Worm (Caenorhabditis elegans): ENCODE results near the gene ptr-20.
"Not testable (repeated sequence)": the region's sequence is repeated elsewhere in the genome, so short reads cannot be mapped to it uniquely, and the experiment has no call there.

Gene ptr-20

DNA sequence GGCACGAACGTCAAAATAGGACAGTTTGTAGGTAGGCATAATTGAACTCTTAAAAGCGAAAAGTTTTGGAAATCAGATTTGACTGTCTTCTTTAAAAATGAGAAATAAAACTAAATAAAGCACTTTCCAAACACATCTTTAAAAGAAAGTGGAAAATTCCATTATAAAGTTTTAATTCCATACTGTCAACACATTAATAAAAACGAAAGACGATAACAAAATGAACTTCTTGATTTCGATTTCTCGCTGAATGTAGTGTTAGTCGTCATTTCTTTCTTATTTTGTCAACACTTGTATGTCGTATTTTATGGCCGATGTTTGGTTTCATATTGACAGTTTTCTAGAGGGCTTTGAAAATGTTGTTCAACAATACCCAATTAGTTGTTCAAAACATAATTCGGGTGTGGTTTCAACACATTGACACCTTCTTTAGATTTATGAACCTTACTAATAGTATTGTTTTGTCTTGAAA, 11.9 kb downstream of the ptr-20 start, which contains the start of gene gst-29:
gst-29 (minus strand) TSS at position 51 of the 472 bp plus-strand sequence.
- TF ChIP-seq unc-62 (GFP tag; optimal IDR thresholded peaks at IDR 0.05), result no peak

DNA sequence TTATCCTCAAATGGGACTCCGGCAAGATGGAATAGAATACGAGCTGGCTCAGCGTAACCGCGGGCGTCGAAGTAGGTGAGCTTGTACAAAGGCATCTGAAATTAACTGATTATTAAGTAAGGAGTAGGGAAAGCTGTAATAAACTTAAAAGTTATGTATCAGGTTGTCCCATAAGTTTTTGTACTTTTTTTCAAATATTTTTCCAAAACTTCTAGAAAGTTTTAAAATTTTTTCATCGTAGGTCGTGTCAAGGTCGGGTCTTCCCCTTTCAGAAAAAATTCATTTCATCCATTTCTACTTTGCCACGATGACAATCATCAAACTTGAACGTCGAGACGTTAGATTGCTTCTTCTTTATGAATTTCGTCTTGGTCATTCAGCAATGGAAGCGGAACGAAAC, 13.8 kb downstream of the ptr-20 start, which contains the start of gene gst-39:
gst-39 (minus strand) TSS at position 101 of the 400 bp plus-strand sequence.
- TF ChIP-seq unc-62 (GFP tag; optimal IDR thresholded peaks at IDR 0.05), result not testable (repeated sequence)

DNA sequence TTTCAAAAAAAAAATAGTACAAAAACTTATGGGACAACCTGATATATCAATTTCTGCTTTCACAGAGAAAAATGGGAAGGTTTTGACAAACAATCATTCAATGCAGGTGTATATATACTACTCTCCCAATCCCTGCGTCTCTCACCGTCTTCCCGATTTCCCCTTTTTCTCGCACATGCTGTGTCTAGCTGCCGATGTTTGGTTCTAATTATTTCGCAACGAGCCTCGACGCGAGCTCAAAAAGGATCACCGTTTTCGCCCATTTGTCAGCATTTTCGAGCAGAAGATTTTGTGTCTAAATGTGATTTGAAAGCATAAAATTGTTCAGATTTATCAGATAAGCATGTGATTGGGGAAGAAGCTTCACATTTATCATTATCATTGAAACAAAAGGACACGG, 15.2 kb downstream of the ptr-20 start:
- no peak for TF ChIP-seq unc-62 (GFP tag; optimal IDR thresholded peaks at IDR 0.05)

DNA sequence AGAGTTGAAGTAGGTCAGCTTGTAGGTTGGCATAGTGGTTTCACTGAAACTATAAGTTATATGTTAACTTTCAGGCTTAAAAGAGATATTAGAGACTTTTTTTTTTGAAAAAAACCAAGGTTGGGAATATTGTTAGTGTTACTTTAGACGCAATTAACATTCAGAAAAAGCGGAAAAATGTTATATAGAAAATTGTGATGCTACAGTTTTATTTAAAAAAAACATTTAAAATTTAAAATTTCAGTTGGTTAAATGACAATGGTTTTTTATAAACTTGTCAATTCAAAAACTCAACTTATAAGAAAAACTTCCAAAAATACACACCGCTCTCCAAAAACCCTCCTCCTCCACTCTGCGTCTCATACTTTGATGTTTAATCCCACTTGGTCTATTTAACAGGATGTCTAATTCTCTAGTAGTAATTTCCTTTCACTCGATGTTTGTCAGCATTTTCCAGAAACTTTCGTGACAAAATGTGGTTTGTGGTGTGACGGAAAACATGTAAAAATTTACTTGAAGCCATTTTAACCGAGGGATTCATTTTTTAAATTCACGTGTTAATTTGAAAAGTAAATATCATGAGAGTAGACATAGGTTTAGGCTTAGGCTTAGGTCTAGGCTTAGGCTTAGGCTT, 17.1 kb downstream of the ptr-20 start, which contains the start of gene gst-31:
gst-31 (minus strand) TSS at position 51 of the 634 bp plus-strand sequence.
- TF ChIP-seq unc-62 (GFP tag; optimal IDR thresholded peaks at IDR 0.05), result no peak

DNA sequence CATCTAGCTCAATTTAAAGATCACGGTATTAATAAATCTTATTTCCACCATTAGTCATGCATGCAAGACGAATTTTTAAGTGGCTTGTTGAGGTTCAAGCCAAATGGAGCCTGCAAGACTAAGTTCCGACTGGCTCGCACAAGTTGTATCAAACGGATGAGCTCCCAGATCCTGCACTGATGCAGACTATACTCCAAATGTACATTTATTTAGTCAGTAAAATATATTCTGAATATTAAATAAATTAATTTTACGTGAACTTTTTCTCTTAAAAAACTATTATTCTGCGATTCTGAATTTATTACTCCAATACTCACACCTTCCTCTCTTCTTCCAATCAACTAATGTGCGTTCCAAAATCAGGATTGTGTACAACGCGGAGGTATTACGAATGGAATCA, 17.7 kb downstream of the ptr-20 start, which contains the start of gene Y53F4B.36:
Y53F4B.36 (plus strand) TSS at position 301 of the 400 bp plus-strand sequence.
- TF ChIP-seq unc-62 (GFP tag; optimal IDR thresholded peaks at IDR 0.05), result no peak

DNA sequence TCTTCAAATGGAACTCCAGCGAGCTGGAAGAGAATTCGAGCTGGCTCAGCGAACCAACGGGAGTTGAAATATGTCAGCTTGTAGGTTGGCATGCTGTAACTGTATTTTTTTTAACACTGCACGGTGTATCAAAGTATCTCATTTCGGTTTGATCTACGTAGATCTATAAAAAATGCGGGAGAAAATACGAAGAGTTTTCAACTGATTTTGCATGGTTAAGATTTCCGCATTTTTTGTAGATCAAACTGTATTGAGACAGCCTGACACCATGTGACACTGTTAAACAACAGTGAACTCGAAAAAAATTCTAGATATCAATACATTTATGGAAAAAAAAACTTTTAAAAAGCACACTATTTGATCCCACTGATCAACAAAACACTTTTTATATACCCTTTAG, 20.5 kb downstream of the ptr-20 start, which contains the start of gene gst-32:
gst-32 (minus strand) TSS at position 101 of the 400 bp plus-strand sequence.
- TF ChIP-seq unc-62 (GFP tag; optimal IDR thresholded peaks at IDR 0.05), result no peak

DNA sequence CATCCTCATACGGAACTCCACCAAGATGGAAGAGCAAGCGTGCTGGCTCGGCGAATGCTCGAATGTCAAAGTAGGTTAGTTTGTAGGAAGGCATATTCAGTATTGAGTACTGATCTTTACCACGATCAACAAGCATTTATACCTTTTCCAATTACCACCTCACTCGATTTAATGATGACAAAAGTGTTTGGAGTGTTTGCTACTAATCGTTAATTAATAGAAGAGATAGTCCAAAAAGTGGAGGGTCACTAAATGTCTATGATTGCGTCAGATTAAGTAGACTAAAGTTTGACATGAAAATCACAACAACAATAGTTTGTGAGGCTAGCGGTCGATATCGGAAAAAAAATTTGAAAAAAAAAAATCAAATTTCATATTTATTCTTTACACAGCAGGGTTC, 25.2 kb downstream of the ptr-20 start, which contains the start of gene gst-34:
gst-34 (minus strand) TSS at position 101 of the 400 bp plus-strand sequence.
- no peak for TF ChIP-seq unc-62 (GFP tag; optimal IDR thresholded peaks at IDR 0.05)

DNA sequence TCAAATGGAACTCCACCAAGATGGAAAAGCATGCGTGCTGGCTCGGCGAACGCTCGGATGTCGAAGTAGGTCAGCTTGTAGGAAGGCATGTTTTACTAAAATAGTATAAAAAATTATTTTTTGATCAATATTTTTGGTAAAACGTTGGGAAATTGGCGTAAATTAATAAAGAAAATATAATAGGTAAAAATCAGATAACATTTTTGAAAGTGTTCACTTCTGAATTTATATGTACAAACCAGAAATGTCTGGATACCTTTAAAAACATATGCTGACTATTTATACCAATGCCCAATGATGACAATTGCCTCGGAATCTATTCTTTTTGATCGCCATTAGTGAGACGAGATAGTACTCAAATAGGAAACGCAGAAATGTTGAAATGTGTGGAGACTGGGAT, 27.3 kb downstream of the ptr-20 start, which contains the start of gene gst-35:
gst-35 (minus strand) TSS at position 101 of the 400 bp plus-strand sequence.
- TF ChIP-seq unc-62 (GFP tag; optimal IDR thresholded peaks at IDR 0.05), result no peak

DNA sequence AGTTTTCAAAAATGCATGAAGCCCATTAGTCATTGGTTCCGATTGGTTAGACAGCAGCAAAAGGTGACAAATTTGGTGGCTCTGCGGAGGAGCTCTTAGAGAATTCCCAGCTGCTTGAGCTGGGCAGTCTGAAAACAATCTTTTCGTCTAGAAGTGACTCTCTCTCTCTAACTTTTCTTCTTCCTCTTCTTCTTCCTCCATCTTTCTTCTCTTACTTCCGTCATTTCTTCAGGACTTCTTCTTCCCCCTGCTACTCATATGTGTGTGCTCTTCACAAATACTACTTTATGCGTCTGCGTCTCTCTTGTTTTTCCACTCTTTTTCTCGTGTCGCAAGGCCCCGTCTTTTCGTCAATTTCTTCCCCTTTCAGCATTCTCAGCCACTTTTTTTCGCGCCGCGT, 32.0 kb downstream of the ptr-20 start:
- no peak for TF ChIP-seq unc-62 (GFP tag; optimal IDR thresholded peaks at IDR 0.05)

DNA sequence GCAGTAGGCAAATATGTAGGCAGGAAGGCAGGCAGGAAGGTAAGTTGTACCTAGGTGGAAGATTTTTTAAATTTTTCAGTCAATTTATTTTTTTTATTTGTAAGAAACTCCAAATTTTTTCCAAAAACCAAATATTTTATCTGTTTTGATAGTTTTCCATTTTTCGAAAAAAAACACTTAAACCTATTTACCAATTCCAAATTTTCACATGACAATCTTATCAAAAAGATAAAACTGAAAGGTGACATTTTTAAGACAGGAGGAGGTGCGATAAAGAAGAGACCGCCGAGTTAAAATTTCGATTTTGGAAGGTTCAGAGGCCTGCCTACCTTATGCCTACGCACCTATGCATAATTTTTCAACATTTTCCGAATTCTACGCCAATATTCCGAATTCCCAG, 33.0 kb downstream of the ptr-20 start:
- no peak for TF ChIP-seq unc-62 (GFP tag; optimal IDR thresholded peaks at IDR 0.05)

DNA sequence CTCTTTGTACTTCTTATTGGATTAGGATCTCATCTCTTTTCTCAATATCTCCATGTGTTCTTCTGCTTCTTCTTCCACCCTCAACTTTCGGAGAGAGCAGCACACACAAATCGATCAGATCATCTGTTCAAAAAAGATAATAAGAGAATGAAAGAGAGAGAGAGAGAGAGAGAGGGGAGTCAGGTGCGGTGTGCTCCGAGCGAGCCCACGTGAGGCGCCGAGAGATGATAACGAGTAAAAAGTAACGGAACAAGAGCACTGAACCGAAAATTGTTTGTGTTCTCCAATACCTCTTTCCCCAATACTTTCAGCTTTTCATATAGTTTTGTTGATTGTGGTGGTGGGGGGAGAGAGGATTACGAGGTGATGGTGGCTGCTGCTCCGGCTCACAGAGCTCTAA, 36.0 kb downstream of the ptr-20 start:
- no peak for TF ChIP-seq unc-62 (GFP tag; optimal IDR thresholded peaks at IDR 0.05)

DNA sequence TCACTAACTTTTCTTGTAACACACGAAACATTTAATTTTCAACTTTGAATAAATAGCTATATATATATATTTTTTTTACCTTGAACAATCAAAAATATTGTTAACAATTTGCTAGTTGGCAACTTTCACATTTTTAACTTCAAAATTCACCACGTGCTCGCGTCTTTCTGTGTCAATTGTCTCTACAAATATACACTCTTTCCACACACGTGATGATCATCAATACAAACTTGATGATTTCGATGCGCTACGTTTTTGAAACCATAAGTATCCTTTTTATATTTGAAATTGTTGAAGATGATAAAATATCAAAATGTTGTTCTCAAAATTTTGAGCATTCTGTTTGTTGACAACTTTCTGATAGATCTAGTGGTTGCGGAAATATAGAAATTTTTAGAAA, 37.4 kb downstream of the ptr-20 start:
- TF ChIP-seq unc-62 (GFP tag; optimal IDR thresholded peaks at IDR 0.05), result no peak

DNA sequence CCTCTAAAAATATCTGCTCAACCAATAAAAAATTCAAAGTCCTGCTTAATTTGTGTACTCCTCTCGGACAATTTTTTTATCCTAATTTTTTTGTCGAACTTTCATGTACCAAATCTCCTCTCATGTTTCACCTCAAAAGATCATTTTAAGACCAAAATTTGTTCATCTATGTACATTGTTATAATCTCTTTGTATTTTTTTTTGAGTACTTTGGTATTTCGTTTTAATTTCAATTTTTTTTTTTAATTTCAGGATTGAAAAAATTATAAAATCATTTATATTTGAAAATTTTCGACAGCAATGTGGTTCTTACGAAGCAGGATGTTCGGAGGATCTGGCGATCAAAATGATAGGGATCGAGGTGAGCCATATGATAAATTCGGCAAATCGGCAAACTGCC, 38.5 kb downstream of the ptr-20 start, which contains the start of gene spsb-1:
spsb-1 (plus strand) TSS at position 301 of the 400 bp plus-strand sequence.
- no peak for TF ChIP-seq unc-62 (GFP tag; optimal IDR thresholded peaks at IDR 0.05)

DNA sequence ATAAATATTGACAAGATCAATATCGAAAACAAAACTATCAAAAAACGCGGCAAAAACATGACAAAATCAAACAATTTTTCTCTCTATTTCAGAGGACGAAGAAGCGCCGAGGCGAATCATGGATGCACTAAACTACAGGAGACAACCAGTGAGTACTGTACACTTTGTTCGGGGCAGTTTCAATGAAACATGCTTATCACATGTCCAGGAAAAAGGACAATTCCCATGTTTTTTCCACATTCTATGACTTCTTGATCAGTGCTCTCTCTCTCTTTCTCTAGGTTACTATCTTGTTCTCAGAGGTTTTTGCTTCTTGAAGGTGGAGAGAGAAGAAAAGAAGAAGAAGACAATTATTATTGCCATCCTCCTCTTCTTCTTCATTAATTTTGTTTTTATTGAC, 39.5 kb downstream of the ptr-20 start:
- TF ChIP-seq unc-62 (GFP tag; optimal IDR thresholded peaks at IDR 0.05), result no peak

DNA sequence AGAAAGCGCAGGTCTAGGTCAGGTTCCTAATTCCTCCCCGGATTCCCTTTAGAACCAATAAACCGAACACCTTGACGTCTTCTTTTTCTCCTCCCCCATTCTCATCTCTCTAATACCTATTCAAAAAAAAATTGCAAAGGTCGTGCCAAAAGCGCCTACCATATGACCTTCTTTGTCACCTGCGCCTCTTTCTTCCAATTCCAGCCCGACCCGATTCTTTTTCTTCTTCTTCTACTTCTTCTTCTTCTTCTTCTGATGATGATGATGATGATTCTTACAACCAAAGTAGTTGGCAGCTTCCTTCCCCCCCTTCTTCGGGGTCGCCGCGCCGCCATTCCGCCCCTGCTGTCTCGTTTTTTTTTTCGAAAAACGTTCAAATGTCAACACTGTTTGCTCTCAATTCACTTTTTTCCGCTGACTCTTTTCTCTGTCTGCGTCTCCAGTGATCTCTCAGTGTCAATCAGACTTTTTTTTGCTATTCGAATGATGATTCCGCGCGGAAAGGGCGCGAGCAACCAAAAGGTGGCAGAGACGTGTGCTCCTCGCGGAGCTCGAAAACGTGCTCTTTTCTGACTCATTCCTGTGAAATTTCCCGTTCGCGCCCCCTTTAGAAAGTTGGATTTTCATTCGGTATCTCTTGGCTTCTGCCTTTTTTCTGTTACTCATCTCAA, 45.6 kb downstream of the ptr-20 start:
- no peak for TF ChIP-seq unc-62 (GFP tag; optimal IDR thresholded peaks at IDR 0.05)

DNA sequence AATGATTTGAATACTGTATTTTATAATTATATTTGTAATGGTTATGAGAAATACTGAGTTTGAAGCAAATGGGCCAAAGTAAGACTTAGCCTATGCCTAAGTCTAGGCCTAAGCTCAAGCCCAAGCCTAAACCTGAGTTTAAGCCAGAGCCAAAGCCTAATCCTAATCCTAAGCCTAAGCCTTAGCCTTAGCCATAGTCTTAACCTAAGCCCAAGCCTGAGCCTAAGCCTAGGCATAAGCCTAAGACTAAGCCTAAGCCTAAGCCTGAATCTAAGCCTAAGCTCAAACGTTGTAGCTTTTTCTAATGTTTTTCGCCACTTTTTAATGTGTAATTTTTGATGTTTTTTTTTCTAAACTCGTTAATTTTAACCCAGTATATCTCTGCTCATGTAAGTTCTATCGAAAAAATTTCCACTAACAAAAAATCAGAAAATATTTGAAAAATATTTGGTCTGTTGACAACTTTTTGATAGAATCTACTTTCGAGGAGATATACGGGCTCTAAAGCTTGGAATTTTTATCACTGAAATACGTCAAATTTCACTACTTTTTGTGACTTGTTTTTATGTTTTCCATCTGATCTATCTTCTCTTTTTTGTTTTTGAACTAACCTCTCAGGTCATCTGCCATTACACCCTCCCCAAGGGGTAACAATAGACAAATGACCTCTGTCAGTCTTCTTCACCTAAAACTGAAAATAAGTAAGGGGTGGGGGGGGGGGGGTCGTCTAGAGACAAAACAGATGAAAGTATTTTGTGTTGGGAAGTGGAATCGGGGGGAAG, 46.3 kb downstream of the ptr-20 start:
- no peak for TF ChIP-seq unc-62 (GFP tag; optimal IDR thresholded peaks at IDR 0.05)

Measured in whole organism, dauer.